Worm (Caenorhabditis elegans) whole organism, young adult: Measurements from ENCODE around the gene C17H12.6.

ENCODE experiments used
- B0019.2 ChIP-seq: fragments of 200-800 bp; sonication (Bioruptor generic); conservative IDR thresholded peaks from 2 replicates; pipeline ENCODE4 v1.3.6; 2022; ENCODE audit warnings: missing genetic modification reagents, missing genetic modification characterization, missing compliant biosample characterization
- B0035.1 ChIP-seq: sonication (generic microtip); optimal IDR thresholded peaks from 2 replicates; lab custom pipeline; 2016; ENCODE audit warnings: missing genetic modification characterization, mild to moderate bottlenecking, missing compliant biosample characterization, missing genotype, missing genetic modification reagents
- B0336.3 ChIP-seq: fragments of 200-800 bp; sonication (Bioruptor generic); IDR thresholded peaks from 2 replicates; pipeline ENCODE4 v1.3.6; 2022; ENCODE audit warnings: missing genetic modification characterization, missing compliant biosample characterization
- F22D6.2 ChIP-seq: sonication (generic microtip); optimal IDR thresholded peaks from 2 replicates; lab custom pipeline; 2016; ENCODE audit warnings: mild to moderate bottlenecking, missing genetic modification characterization, missing compliant biosample characterization
- F49E8.2 ChIP-seq: sonication (generic microtip); optimal IDR thresholded peaks from 3 replicates; lab custom pipeline; 2017; ENCODE audit warnings: missing genetic modification characterization, mild to moderate bottlenecking, missing compliant biosample characterization, antibody characterized with exemption, moderate library complexity; ENCODE audit not compliant: insufficient read depth
- F57A8.1 ChIP-seq: fragments of 200-800 bp; sonication (Bioruptor generic); optimal IDR thresholded peaks from 2 replicates; lab custom pipeline; 2018; ENCODE audit warnings: mild to moderate bottlenecking, missing genetic modification characterization, moderate library complexity, missing compliant biosample characterization
- F57C9.4 ChIP-seq: sonication (generic microtip); optimal IDR thresholded peaks from 2 replicates; lab custom pipeline; 2017; ENCODE audit warnings: mild to moderate bottlenecking, missing genetic modification characterization, missing compliant biosample characterization
- K11D2.4 ChIP-seq: fragments of 200-800 bp; sonication (Bioruptor generic); IDR thresholded peaks from 2 replicates; pipeline ENCODE4 v1.3.6; 2022; ENCODE audit warnings: missing genetic modification reagents, missing genetic modification characterization, missing compliant biosample characterization
- T07F8.4 ChIP-seq: sonication (generic microtip); optimal IDR thresholded peaks from 2 replicates; lab custom pipeline; 2016; ENCODE audit warnings: mild to moderate bottlenecking, missing genetic modification characterization, moderate library complexity, missing compliant biosample characterization
- Y53G8AR.9 ChIP-seq: fragments of 200-800 bp; sonication (Bioruptor generic); conservative IDR thresholded peaks from 2 replicates; pipeline ENCODE4 v1.3.6; 2022; ENCODE audit warnings: missing genetic modification reagents, missing genetic modification characterization, missing compliant biosample characterization
- Y56A3A.18 ChIP-seq: fragments of 200-800 bp; sonication (Bioruptor generic); IDR thresholded peaks from 2 replicates; pipeline ENCODE4 v1.3.6; 2022; ENCODE audit warnings: missing genetic modification reagents, missing genetic modification characterization, missing compliant biosample characterization
- ZK185.1 ChIP-seq: sonication (generic microtip); optimal IDR thresholded peaks from 2 replicates; lab custom pipeline; 2016; ENCODE audit warnings: mild to moderate bottlenecking, missing genetic modification characterization, missing compliant biosample characterization; ENCODE audit not compliant: poor library complexity, severe bottlenecking
- aptf-2 ChIP-seq: fragments of 200-800 bp; sonication (Bioruptor generic); conservative IDR thresholded peaks from 2 replicates; pipeline ENCODE4 v1.3.6; 2022; ENCODE audit warnings: missing genetic modification reagents, missing genetic modification characterization, missing compliant biosample characterization
- aptf-3 ChIP-seq: fragments of 200-800 bp; sonication (Bioruptor generic); IDR thresholded peaks from 2 replicates; pipeline ENCODE4 v1.3.6; 2022; ENCODE audit warnings: missing genetic modification characterization, missing compliant biosample characterization
- athp-1 ChIP-seq: sonication (generic microtip); optimal IDR thresholded peaks from 2 replicates; lab custom pipeline; 2017; ENCODE audit warnings: mild to moderate bottlenecking, missing genetic modification characterization, missing compliant biosample characterization
- attf-3 ChIP-seq: fragments of 200-800 bp; sonication (Bioruptor generic); conservative IDR thresholded peaks from 2 replicates; pipeline ENCODE4 v1.3.6; 2022; ENCODE audit warnings: missing genetic modification reagents, missing genetic modification characterization, missing compliant biosample characterization
- attf-6 ChIP-seq: fragments of 200-800 bp; sonication (Bioruptor generic); IDR thresholded peaks from 2 replicates; pipeline ENCODE4 v1.3.6; 2022; ENCODE audit warnings: missing genetic modification reagents, missing genetic modification characterization, missing compliant biosample characterization
- bed-2 ChIP-seq: fragments of 200-800 bp; sonication (Bioruptor generic); IDR thresholded peaks from 2 replicates; pipeline ENCODE4 v1.3.6; 2022; ENCODE audit warnings: missing genetic modification reagents, missing genetic modification characterization, missing compliant biosample characterization
- cebp-1 ChIP-seq, 2 experiments: fragments of 200-800 bp in 1 of 2; sonication (Bioruptor generic) in 1 of 2; sonication (generic microtip) in 1 of 2; IDR thresholded peaks in 1 of 2; optimal IDR thresholded peaks in 1 of 2; 2 replicates each; pipeline versions ENCODE4 v1.3.6 to Lab custom; 2017 to 2022; ENCODE audit warnings: missing compliant biosample characterization in 2 of 2, missing genetic modification characterization in 2 of 2, mild to moderate bottlenecking in 1 of 2, missing genetic modification reagents in 1 of 2, moderate library complexity in 1 of 2
- ceh-100 ChIP-seq: fragments of 200-800 bp; sonication (Bioruptor generic); IDR thresholded peaks from 2 replicates; pipeline ENCODE4 v1.3.6; 2022; ENCODE audit warnings: missing genetic modification reagents, missing genetic modification characterization, missing compliant biosample characterization
- ceh-27 ChIP-seq: fragments of 200-800 bp; sonication (Bioruptor generic); optimal IDR thresholded peaks from 2 replicates; lab custom pipeline; 2018; ENCODE audit warnings: mild to moderate bottlenecking, missing genetic modification characterization, moderate library complexity, missing compliant biosample characterization
- ceh-40 ChIP-seq: fragments of 200-800 bp; sonication (Bioruptor generic); IDR thresholded peaks from 2 replicates; pipeline ENCODE4 v1.3.6; 2022; ENCODE audit warnings: missing genetic modification characterization, missing compliant biosample characterization
- ceh-79 ChIP-seq: sonication (generic microtip); optimal IDR thresholded peaks from 2 replicates; lab custom pipeline; 2017; ENCODE audit warnings: mild to moderate bottlenecking, missing genetic modification characterization, missing compliant biosample characterization
- die-1 ChIP-seq: sonication (generic microtip); optimal IDR thresholded peaks from 2 replicates; lab custom pipeline; 2016; ENCODE audit warnings: missing genotype, mild to moderate bottlenecking, missing genetic modification characterization, missing compliant biosample characterization
- egl-18 ChIP-seq: fragments of 200-800 bp; sonication (Bioruptor generic); IDR thresholded peaks from 2 replicates; pipeline ENCODE4 v1.3.6; 2022; ENCODE audit warnings: missing genetic modification reagents, missing genetic modification characterization, missing compliant biosample characterization
- egl-44 ChIP-seq: fragments of 200-800 bp; sonication (Bioruptor generic); IDR thresholded peaks from 2 replicates; pipeline ENCODE4 v1.3.6; 2022; ENCODE audit warnings: missing genetic modification reagents, missing genetic modification characterization, missing compliant biosample characterization
- fkh-3 ChIP-seq: sonication (generic microtip); optimal IDR thresholded peaks from 2 replicates; lab custom pipeline; 2016; ENCODE audit warnings: mild to moderate bottlenecking, missing genetic modification characterization, missing compliant biosample characterization
- hmg-1.2 ChIP-seq: fragments of 200-800 bp; sonication (Bioruptor generic); IDR thresholded peaks from 2 replicates; pipeline ENCODE4 v1.3.6; 2022; ENCODE audit warnings: missing genetic modification reagents, missing genetic modification characterization, missing compliant biosample characterization
- lag-1 ChIP-seq: fragments of 200-800 bp; sonication (Bioruptor generic); IDR thresholded peaks from 2 replicates; pipeline ENCODE4 v1.3.6; 2022; ENCODE audit warnings: missing genetic modification reagents, missing genetic modification characterization, missing compliant biosample characterization
- let-526 ChIP-seq: fragments of 200-800 bp; sonication (Bioruptor generic); IDR thresholded peaks from 2 replicates; pipeline ENCODE4 v1.3.6; 2022; ENCODE audit warnings: missing genetic modification reagents, missing genetic modification characterization, missing compliant biosample characterization
- lin-35 ChIP-seq, 3 experiments: fragments of 150-350 bp in 2 of 3; sonication (generic microtip) in 1 of 3; optimal IDR thresholded peaks; 2 replicates each; lab custom pipeline; 2014 to 2018; ENCODE audit warnings: missing biosample characterization in 3 of 3, missing genetic modification characterization in 3 of 3, missing genetic modification reagents in 3 of 3
- lin-40 ChIP-seq: sonication (generic microtip); optimal IDR thresholded peaks from 2 replicates; lab custom pipeline; 2016; ENCODE audit warnings: missing genetic modification characterization, mild to moderate bottlenecking, missing compliant biosample characterization, missing genotype, missing genetic modification reagents
- lin-54 ChIP-seq: fragments of 200-800 bp; sonication (Bioruptor generic); optimal IDR thresholded peaks from 2 replicates; lab custom pipeline; 2018; ENCODE audit warnings: mild to moderate bottlenecking, missing genetic modification characterization, missing compliant biosample characterization
- lir-1 ChIP-seq: fragments of 200-800 bp; sonication (Bioruptor generic); conservative IDR thresholded peaks from 2 replicates; pipeline ENCODE4 v1.3.6; 2022; ENCODE audit warnings: missing genetic modification reagents, missing genetic modification characterization, missing compliant biosample characterization
- madf-6 ChIP-seq: fragments of 200-800 bp; sonication (Bioruptor generic); IDR thresholded peaks from 2 replicates; pipeline ENCODE4 v1.3.6; 2022; ENCODE audit warnings: missing genetic modification reagents, missing genetic modification characterization, missing compliant biosample characterization
- mel-28 ChIP-seq: sonication (generic microtip); optimal IDR thresholded peaks from 2 replicates; lab custom pipeline; 2016; ENCODE audit warnings: borderline replicate concordance, mild to moderate bottlenecking, missing genetic modification characterization, missing compliant biosample characterization
- mxl-1 ChIP-seq: sonication (generic microtip); optimal IDR thresholded peaks from 2 replicates; lab custom pipeline; 2016; ENCODE audit warnings: missing genetic modification characterization, missing compliant biosample characterization
- nhr-27 ChIP-seq: fragments of 200-800 bp; sonication (Bioruptor generic); optimal IDR thresholded peaks from 2 replicates; lab custom pipeline; 2018; ENCODE audit warnings: mild to moderate bottlenecking, missing genetic modification characterization, moderate library complexity, missing compliant biosample characterization
- pha-4 ChIP-seq: fragments of 150-350 bp; sonication (generic microtip); optimal IDR thresholded peaks from 2 replicates; lab custom pipeline; 2014; ENCODE audit warnings: missing biosample characterization, missing genetic modification reagents, missing genetic modification characterization
- rcor-1 ChIP-seq: fragments of 200-800 bp; sonication (Bioruptor generic); IDR thresholded peaks from 2 replicates; pipeline ENCODE4 v1.3.6; 2022; ENCODE audit warnings: missing genetic modification reagents, missing genetic modification characterization, missing compliant biosample characterization
- sdz-38 ChIP-seq: sonication (generic microtip); optimal IDR thresholded peaks from 2 replicates; lab custom pipeline; 2016; ENCODE audit warnings: missing genotype, missing genetic modification characterization, missing compliant biosample characterization
- sea-2 ChIP-seq: fragments of 200-800 bp; sonication (Bioruptor generic); IDR thresholded peaks from 2 replicates; pipeline ENCODE4 v1.3.6; 2022; ENCODE audit warnings: missing genetic modification characterization, missing compliant biosample characterization
- snpc-1.3 ChIP-seq: sonication (generic microtip); optimal IDR thresholded peaks from 2 replicates; lab custom pipeline; 2017; ENCODE audit warnings: missing genetic modification characterization, mild to moderate bottlenecking, missing compliant biosample characterization, antibody characterized with exemption, moderate library complexity, missing genotype, missing genetic modification reagents; ENCODE audit not compliant: insufficient read depth
- tbp1 ChIP-seq: fragments of 200-800 bp; sonication (Bioruptor generic); optimal IDR thresholded peaks from 2 replicates; lab custom pipeline; 2018; ENCODE audit warnings: mild to moderate bottlenecking, missing genetic modification characterization, missing compliant biosample characterization
- zfh-2 ChIP-seq: fragments of 200-800 bp; sonication (Bioruptor generic); conservative IDR thresholded peaks from 2 replicates; pipeline ENCODE4 v1.3.6; 2022; ENCODE audit warnings: missing genetic modification reagents, missing genetic modification characterization, missing compliant biosample characterization
- ztf-25 ChIP-seq: fragments of 200-800 bp; sonication (Bioruptor generic); IDR thresholded peaks from 2 replicates; pipeline ENCODE4 v1.3.6; 2022; ENCODE audit warnings: missing genetic modification reagents, missing genetic modification characterization, missing compliant biosample characterization
- ztf-26 ChIP-seq: sonication (generic microtip); optimal IDR thresholded peaks from 2 replicates; lab custom pipeline; 2017; ENCODE audit warnings: missing genetic modification characterization, missing compliant biosample characterization
- ztf-3 ChIP-seq: fragments of 200-800 bp; sonication (Bioruptor generic); optimal IDR thresholded peaks from 2 replicates; lab custom pipeline; 2018; ENCODE audit warnings: mild to moderate bottlenecking, missing genetic modification characterization, missing compliant biosample characterization

Gene C17H12.6

ce11 chrIV:6839091-6839522, 16.8 kb upstream of the C17H12.6 start (continued):
- TF ChIP-seq B0019.2 (GFP tag; lab: Robert Waterston, UW) (no peak), bed-2 (GFP tag; lab: Robert Waterston, UW) (no peak), nhr-27 (no peak), egl-18 (GFP tag; lab: Robert Waterston, UW) (no peak), Y53G8AR.9 (GFP tag; lab: Robert Waterston, UW) (no peak), egl-44 (GFP tag; lab: Robert Waterston, UW) (no peak), lir-1 (GFP tag; lab: Robert Waterston, UW) (no peak), ZK185.1 (tag; lab: Kevin White, UChicago) (peak; percentile 21), ceh-100 (no peak), attf-3 (GFP tag; lab: Robert Waterston, UW) (0 out of 2 replicates have a peak, but pooled peaks have one; percentile 10), ceh-40 (no peak), ztf-26 (peak; percentile 11), mel-28 (tag; lab: Kevin White, UChicago) (no peak), ztf-25 (GFP tag; lab: Robert Waterston, UW) (no peak), ztf-3 (GFP tag; lab: Kevin White, UChicago) (no peak), ceh-79 (tag; lab: Kevin White, UChicago) (no peak), aptf-2 (GFP tag; lab: Robert Waterston, UW) (no peak), die-1 (tag; lab: Kevin White, UChicago) (no peak), lin-40 (peak; percentile 83), pha-4 (tag; lab: Kevin White, UChicago) (peak; percentile 58), mxl-1 (no peak), sdz-38 (tag; lab: Kevin White, UChicago) (no peak), hmg-1.2 (GFP tag; lab: Robert Waterston, UW) (peak; percentile 77), ceh-27 (GFP tag; lab: Kevin White, UChicago) (peak; percentile 45), sea-2 (GFP tag; lab: Robert Waterston, UW) (no peak), snpc-1.3 (tag; lab: Kevin White, UChicago) (no peak), rcor-1 (GFP tag; lab: Robert Waterston, UW) (0 out of 2 replicates have a peak, but pooled peaks have one; percentile 31), lag-1 (GFP tag; lab: Robert Waterston, UW) (no peak), aptf-3 (no peak), attf-6 (GFP tag; lab: Robert Waterston, UW) (no peak), tbp1 (peak; percentile 19), F57A8.1 (GFP tag; lab: Kevin White, UChicago) (no peak), T07F8.4 (tag; lab: Kevin White, UChicago) (no peak), let-526 (no peak), fkh-3 (tag; lab: Kevin White, UChicago) (no peak), Y56A3A.18 (GFP tag; lab: Robert Waterston, UW) (no peak), lin-54 (GFP tag; lab: Kevin White, UChicago) (peak; percentile 40), B0035.1 (tag; lab: Kevin White, UChicago) (no peak), K11D2.4 (GFP tag; lab: Robert Waterston, UW) (peak; percentile 69), F57C9.4 (tag; lab: Kevin White, UChicago) (no peak), zfh-2 (no peak), madf-6 (GFP tag; lab: Robert Waterston, UW) (no peak), athp-1 (no peak), F22D6.2 (tag; lab: Kevin White, UChicago) (peak; percentile 26), cebp-1 (GFP tag; IDR thresholded peaks at IDR 0.05; lab: Robert Waterston, UW) (no peak), cebp-1 (tag; optimal IDR thresholded peaks at IDR 0.05; lab: Kevin White, UChicago) (peak; percentile 75), B0336.3 (peak; percentile 76), lin-35 (GFP tag; optimal IDR thresholded peaks at IDR 0.05; lab: Kevin White, UChicago) (peak in 1 of 3 experiments; percentile 52), F49E8.2 (no peak)
